Worm (Caenorhabditis elegans) whole organism, L2 larva: Measurements from ENCODE around the gene nfx-1.

Experiments used
- C34F6.9 ChIP-seq: fragments of 150-350 bp; optimal IDR thresholded peaks from 2 replicates; lab custom pipeline; 2014; ENCODE audit warnings: missing biosample characterization, missing genetic modification characterization
- F13H6.1 ChIP-seq: sonication (generic microtip); optimal IDR thresholded peaks from 2 replicates; lab custom pipeline; 2016; ENCODE audit warnings: missing genetic modification characterization, missing compliant biosample characterization
- R02D3.7 ChIP-seq: fragments of 150-350 bp; optimal IDR thresholded peaks from 2 replicates; lab custom pipeline; 2014; ENCODE audit warnings: missing biosample characterization, missing genetic modification characterization
- Y55F3AM.14 ChIP-seq: fragments of 200-800 bp; sonication (Bioruptor generic); optimal IDR thresholded peaks from 2 replicates; lab custom pipeline; 2018; ENCODE audit warnings: mild to moderate bottlenecking, missing genetic modification characterization, missing compliant biosample characterization
- alr-1 ChIP-seq: fragments of 150-350 bp; optimal IDR thresholded peaks from 2 replicates; lab custom pipeline; 2014; ENCODE audit warnings: missing biosample characterization, missing genetic modification characterization
- aly-2 ChIP-seq: fragments of 150-350 bp; optimal IDR thresholded peaks from 2 replicates; lab custom pipeline; 2014; ENCODE audit warnings: missing biosample characterization, missing genetic modification characterization
- ama-1 ChIP-seq: fragments of 150-350 bp; optimal IDR thresholded peaks from 2 replicates; lab custom pipeline; 2018; ENCODE audit warnings: inconsistent platforms
- blmp-1 ChIP-seq: sonication (generic microtip); optimal IDR thresholded peaks from 2 replicates; lab custom pipeline; 2017; ENCODE audit warnings: missing genetic modification characterization, mild to moderate bottlenecking, missing compliant biosample characterization, antibody characterized with exemption, moderate library complexity; ENCODE audit not compliant: insufficient read depth
- ceh-16 ChIP-seq: fragments of 150-350 bp; optimal IDR thresholded peaks from 2 replicates; lab custom pipeline; 2014; ENCODE audit warnings: missing biosample characterization, missing genetic modification characterization
- ceh-82 ChIP-seq: fragments of 150-350 bp; optimal IDR thresholded peaks from 2 replicates; lab custom pipeline; 2014; ENCODE audit warnings: missing biosample characterization, missing genetic modification characterization
- crh-2 ChIP-seq: sonication (generic microtip); optimal IDR thresholded peaks from 2 replicates; lab custom pipeline; 2017; ENCODE audit warnings: missing biosample characterization, missing genetic modification characterization
- dmd-4 ChIP-seq: sonication (generic microtip); optimal IDR thresholded peaks from 2 replicates; lab custom pipeline; 2017; ENCODE audit warnings: missing biosample characterization, missing genetic modification characterization
- elt-3 ChIP-seq: sonication (generic microtip); optimal IDR thresholded peaks from 2 replicates; lab custom pipeline; 2017; ENCODE audit warnings: missing biosample characterization, missing genetic modification characterization
- fos-1 ChIP-seq: fragments of 150-350 bp; optimal IDR thresholded peaks from 2 replicates; lab custom pipeline; 2014; ENCODE audit warnings: missing biosample characterization, missing genetic modification characterization
- gmeb-1 ChIP-seq: fragments of 150-350 bp; optimal IDR thresholded peaks from 2 replicates; lab custom pipeline; 2014; ENCODE audit warnings: missing biosample characterization, missing genetic modification characterization
- lin-13 ChIP-seq: fragments of 150-350 bp; optimal IDR thresholded peaks from 2 replicates; lab custom pipeline; 2014; ENCODE audit warnings: missing biosample characterization, missing genetic modification reagents, missing genetic modification characterization
- lsy-2 ChIP-seq, 2 experiments: fragments of 150-350 bp in 1 of 2; sonication (generic microtip) in 1 of 2; optimal IDR thresholded peaks; 2 replicates each; lab custom pipeline; 2014 to 2017; ENCODE audit warnings: missing biosample characterization in 2 of 2, missing genetic modification characterization in 2 of 2
- mab-5 ChIP-seq: fragments of 150-350 bp; optimal IDR thresholded peaks from 2 replicates; lab custom pipeline; 2014; ENCODE audit warnings: missing biosample characterization, missing genetic modification characterization
- mbf-1 ChIP-seq: sonication (generic microtip); optimal IDR thresholded peaks from 2 replicates; lab custom pipeline; 2017; ENCODE audit warnings: missing biosample characterization, missing genetic modification characterization
- nhr-10 ChIP-seq: sonication (generic microtip); optimal IDR thresholded peaks from 2 replicates; lab custom pipeline; 2017; ENCODE audit warnings: missing biosample characterization, missing genetic modification characterization
- nhr-12 ChIP-seq: fragments of 150-350 bp; optimal IDR thresholded peaks from 2 replicates; lab custom pipeline; 2014; ENCODE audit warnings: missing biosample characterization, missing genetic modification characterization
- nhr-129 ChIP-seq: fragments of 150-350 bp; optimal IDR thresholded peaks from 2 replicates; lab custom pipeline; 2014; ENCODE audit warnings: missing biosample characterization, missing genetic modification characterization
- nhr-21 ChIP-seq: fragments of 150-350 bp; optimal IDR thresholded peaks from 2 replicates; lab custom pipeline; 2014; ENCODE audit warnings: missing biosample characterization, missing genetic modification characterization
- nhr-23 ChIP-seq: fragments of 150-350 bp; optimal IDR thresholded peaks from 2 replicates; lab custom pipeline; 2014; ENCODE audit warnings: missing biosample characterization, missing genetic modification reagents, missing genetic modification characterization
- nhr-237 ChIP-seq: fragments of 150-350 bp; optimal IDR thresholded peaks from 2 replicates; lab custom pipeline; 2014; ENCODE audit warnings: missing biosample characterization, missing genetic modification characterization
- nhr-6 ChIP-seq: fragments of 150-350 bp; optimal IDR thresholded peaks from 2 replicates; lab custom pipeline; 2014; ENCODE audit warnings: missing biosample characterization, missing genetic modification characterization
- nhr-77 ChIP-seq: fragments of 150-350 bp; optimal IDR thresholded peaks from 2 replicates; lab custom pipeline; 2014; ENCODE audit warnings: missing biosample characterization, missing genetic modification characterization
- sem-4 ChIP-seq: fragments of 150-350 bp; optimal IDR thresholded peaks from 2 replicates; lab custom pipeline; 2014; ENCODE audit warnings: missing biosample characterization, missing genetic modification reagents, missing genetic modification characterization
- sma-3 ChIP-seq: sonication (generic microtip); optimal IDR thresholded peaks from 2 replicates; lab custom pipeline; 2016; ENCODE audit warnings: missing genetic modification reagents, missing genetic modification characterization, missing compliant biosample characterization
- unc-39 ChIP-seq: fragments of 150-350 bp; optimal IDR thresholded peaks from 2 replicates; lab custom pipeline; 2014; ENCODE audit warnings: missing biosample characterization, missing genetic modification characterization
- unc-55 ChIP-seq: fragments of 150-350 bp; sonication (generic microtip); optimal IDR thresholded peaks from 3 replicates; lab custom pipeline; 2014; ENCODE audit warnings: missing biosample characterization, missing genetic modification reagents, missing genetic modification characterization
- zag-1 ChIP-seq: fragments of 150-350 bp; optimal IDR thresholded peaks from 2 replicates; lab custom pipeline; 2014; ENCODE audit warnings: missing biosample characterization, missing genetic modification characterization
- ztf-1 ChIP-seq: fragments of 200-800 bp; sonication (Bioruptor generic); conservative IDR thresholded peaks from 2 replicates; pipeline ENCODE4 v1.3.6; 2022; ENCODE audit warnings: missing genetic modification characterization, missing compliant biosample characterization
- ztf-11 ChIP-seq: sonication (generic microtip); optimal IDR thresholded peaks from 2 replicates; lab custom pipeline; 2017; ENCODE audit warnings: missing biosample characterization, missing genetic modification characterization
- ztf-4 ChIP-seq: fragments of 150-350 bp; optimal IDR thresholded peaks from 2 replicates; lab custom pipeline; 2014; ENCODE audit warnings: missing biosample characterization, missing genetic modification characterization

The nfx-1 gene

ce11 chrIII:6380472-6380871 is 5.3 kb downstream of the nfx-1 start, which contains the start of gene C16A3.5:
TSS of gene C16A3.5 (plus strand) at chrIII:6380772.
- no peak for TF ChIP-seq sem-4
- no peak for TF ChIP-seq sma-3
- no peak for TF ChIP-seq nhr-12 (tag; lab: Kevin White, UChicago)
- no peak for TF ChIP-seq ztf-4 (tag; lab: Kevin White, UChicago)
- no peak for TF ChIP-seq lsy-2 (tag; optimal IDR thresholded peaks at IDR 0.05; lab: Kevin White, UChicago)
- no peak for TF ChIP-seq elt-3 (tag; lab: Kevin White, UChicago)
- no peak for TF ChIP-seq ceh-16 (tag; lab: Kevin White, UChicago)
- TF ChIP-seq gmeb-1 (tag; lab: Kevin White, UChicago) = no peak
- TF ChIP-seq nhr-21 (tag; lab: Kevin White, UChicago) = no peak
- TF ChIP-seq nhr-10 = no peak
- no peak for TF ChIP-seq nhr-77 (tag; lab: Kevin White, UChicago)
- no peak for TF ChIP-seq Y55F3AM.14 (GFP tag; lab: Kevin White, UChicago)
- no peak for TF ChIP-seq nhr-6 (tag; lab: Kevin White, UChicago)
- no peak for TF ChIP-seq ztf-11
- TF ChIP-seq R02D3.7 = no peak
- TF ChIP-seq F13H6.1 (tag; lab: Kevin White, UChicago) = no peak
- no peak for TF ChIP-seq nhr-23 (tag; lab: Kevin White, UChicago)
- TF ChIP-seq mab-5 = no peak

ce11 chrIII:6381584-6382391 is 6.6 kb downstream of the nfx-1 start, which contains the start of gene znf-622:
TSS of gene znf-622 (plus strand) at chrIII:6381634.
- TF ChIP-seq ztf-4 (tag; lab: Kevin White, UChicago) (no peak), C34F6.9 (tag; lab: Kevin White, UChicago) (no peak), ztf-1 (GFP tag; lab: Robert Waterston, UW) (no peak), sma-3 (no peak), blmp-1 (tag; lab: Kevin White, UChicago) (no peak), unc-39 (no peak)
- TF ChIP-seq, all 48 proteins: peak for 0

- TF ChIP-seq nhr-21 (tag; lab: Kevin White, UChicago) (peak; percentile 21), sma-3 (no peak), crh-2 (tag; lab: Kevin White, UChicago) (peak; percentile 5), lsy-2 (tag; optimal IDR thresholded peaks at IDR 0.05; lab: Kevin White, UChicago) (peak; percentile 85 to 97), unc-55 (peak; percentile 51), lin-13 (GFP tag; lab: Kevin White, UChicago) (no peak), nhr-23 (tag; lab: Kevin White, UChicago) (no peak), aly-2 (no peak), dmd-4 (tag; lab: Kevin White, UChicago) (no peak), fos-1 (peak; percentile 6), nhr-77 (tag; lab: Kevin White, UChicago) (no peak)
These were observed 7.9 kb downstream of the nfx-1 start, which contains the start of gene let-716 for ce11 chrIII:6382987-6383602. TSS of gene let-716 (plus strand) at chrIII:6383552.

- no peak for TF ChIP-seq crh-2 (tag; lab: Kevin White, UChicago)
- no peak for TF ChIP-seq F13H6.1 (tag; lab: Kevin White, UChicago)
- TF ChIP-seq C34F6.9 (tag; lab: Kevin White, UChicago) = no peak
- TF ChIP-seq nhr-129 (tag; lab: Kevin White, UChicago) = no peak
- TF ChIP-seq mbf-1 (tag; lab: Kevin White, UChicago) = no peak
- TF ChIP-seq R02D3.7 = no peak
- TF ChIP-seq zag-1 = no peak
- no peak for TF ChIP-seq nhr-77 (tag; lab: Kevin White, UChicago)
- TF ChIP-seq aly-2 = no peak
- TF ChIP-seq nhr-237 = no peak
- TF ChIP-seq alr-1 (tag; lab: Kevin White, UChicago) = no peak
- no peak for TF ChIP-seq ama-1 (lab: Kevin White, UChicago)
- TF ChIP-seq ztf-1 (GFP tag; lab: Robert Waterston, UW) = no peak
- no peak for TF ChIP-seq sem-4
- no peak for TF ChIP-seq nhr-21 (tag; lab: Kevin White, UChicago)
- TF ChIP-seq Y55F3AM.14 (GFP tag; lab: Kevin White, UChicago) = no peak
- no peak for TF ChIP-seq nhr-23 (tag; lab: Kevin White, UChicago)
- no peak for TF ChIP-seq ceh-82 (tag; lab: Kevin White, UChicago)
These were observed 14.4 kb downstream of the nfx-1 start, which contains the start of gene C16A3.2 for ce11 chrIII:6389533-6389932. TSS of gene C16A3.2 (plus strand) at chrIII:6389833.
